Worm (Caenorhabditis elegans): Measurements from ENCODE around the gene sri-46.

ce11 chrII:639467-639866 is 31.5 kb downstream of the sri-46 start, which contains the start of gene K07E8.6:
- TF ChIP-seq ceh-27 (GFP tag; optimal IDR thresholded peaks at IDR 0.05): no peak
- TF ChIP-seq unc-62 (GFP tag; optimal IDR thresholded peaks at IDR 0.05): no peak
- TF ChIP-seq lin-35 (GFP tag; optimal IDR thresholded peaks at IDR 0.05): no peak
- TF ChIP-seq efl-1 (GFP tag; optimal IDR thresholded peaks at IDR 0.05): no peak
- no peak for TF ChIP-seq tlf-1 (GFP tag; optimal IDR thresholded peaks at IDR 0.05)
- TF ChIP-seq nhr-80 (tag; optimal IDR thresholded peaks at IDR 0.05): no peak
- TF ChIP-seq ZK185.1 (tag; optimal IDR thresholded peaks at IDR 0.05; ENCODE audit: poor library complexity, severe bottlenecking): no peak
- TF ChIP-seq attf-6 (GFP tag; IDR thresholded peaks at IDR 0.05): no peak
- TF ChIP-seq mes-4 (tag; optimal IDR thresholded peaks at IDR 0.05): no peak
- TF ChIP-seq tbp1 (GFP tag; optimal IDR thresholded peaks at IDR 0.05): no peak
- TF ChIP-seq nfya-2 (GFP tag; IDR thresholded peaks at IDR 0.05): no peak
